Worm (Caenorhabditis elegans) whole organism, young adult: Measurements from ENCODE around the gene Y6D1A.1.

ENCODE experiments used
- B0336.3 ChIP-seq: fragments of 200-800 bp; sonication (Bioruptor generic); IDR thresholded peaks from 2 replicates; pipeline ENCODE4 v1.3.6; 2022; ENCODE audit warnings: missing genetic modification characterization, missing compliant biosample characterization
- F33H1.4 ChIP-seq: fragments of 200-800 bp; sonication (Bioruptor generic); IDR thresholded peaks from 2 replicates; pipeline ENCODE4 v1.3.6; 2022; ENCODE audit warnings: missing genetic modification reagents, missing genetic modification characterization, missing compliant biosample characterization
- ama-1 ChIP-seq, 3 experiments: fragments of 150-350 bp in 1 of 3; sonication (generic microtip) in 2 of 3; optimal IDR thresholded peaks; 2 replicates each; lab custom pipeline; 2014 to 2018; ENCODE audit warnings: missing biosample characterization in 2 of 3, missing genetic modification characterization in 2 of 3, missing genetic modification reagents in 2 of 3
- bed-2 ChIP-seq: fragments of 200-800 bp; sonication (Bioruptor generic); IDR thresholded peaks from 2 replicates; pipeline ENCODE4 v1.3.6; 2022; ENCODE audit warnings: missing genetic modification reagents, missing genetic modification characterization, missing compliant biosample characterization
- ccch-3 ChIP-seq: fragments of 200-800 bp; sonication (Bioruptor generic); optimal IDR thresholded peaks from 2 replicates; lab custom pipeline; 2018; ENCODE audit warnings: mild to moderate bottlenecking, missing genetic modification characterization, missing compliant biosample characterization
- dpl-1 ChIP-seq: fragments of 150-350 bp; optimal IDR thresholded peaks from 2 replicates; lab custom pipeline; 2014; ENCODE audit warnings: missing biosample characterization, missing genetic modification reagents, missing genetic modification characterization
- hmg-20 ChIP-seq: fragments of 200-800 bp; sonication (Bioruptor generic); IDR thresholded peaks from 2 replicates; pipeline ENCODE4 v1.3.6; 2022; ENCODE audit warnings: missing genetic modification reagents, missing genetic modification characterization, missing compliant biosample characterization
- hsf-1 ChIP-seq: fragments of 200-800 bp; sonication (Bioruptor generic); IDR thresholded peaks from 2 replicates; pipeline ENCODE4 v1.3.6; 2022; ENCODE audit warnings: missing genetic modification reagents, missing genetic modification characterization, missing compliant biosample characterization
- madf-8 ChIP-seq: fragments of 200-800 bp; sonication (Bioruptor generic); conservative IDR thresholded peaks from 2 replicates; pipeline ENCODE4 v1.3.6; 2022; ENCODE audit warnings: missing genetic modification reagents, missing genetic modification characterization, missing compliant biosample characterization
- nhr-120 ChIP-seq: fragments of 200-800 bp; sonication (Bioruptor generic); IDR thresholded peaks from 2 replicates; pipeline ENCODE4 v1.3.6; 2022; ENCODE audit warnings: missing genetic modification characterization, missing compliant biosample characterization
- pha-4 ChIP-seq: fragments of 150-350 bp; sonication (generic microtip); optimal IDR thresholded peaks from 2 replicates; lab custom pipeline; 2014; ENCODE audit warnings: missing biosample characterization, missing genetic modification reagents, missing genetic modification characterization
- unc-130 ChIP-seq: sonication (generic microtip); optimal IDR thresholded peaks from 2 replicates; lab custom pipeline; 2016; ENCODE audit warnings: missing genetic modification reagents, missing genetic modification characterization, missing compliant biosample characterization
- unc-62 ChIP-seq: fragments of 150-350 bp; optimal IDR thresholded peaks from 2 replicates; lab custom pipeline; 2014; ENCODE audit warnings: missing biosample characterization, missing genetic modification reagents, missing genetic modification characterization
- ztf-22 ChIP-seq: fragments of 200-800 bp; sonication (Bioruptor generic); optimal IDR thresholded peaks from 2 replicates; lab custom pipeline; 2018; ENCODE audit warnings: mild to moderate bottlenecking, missing genetic modification characterization, moderate library complexity, missing compliant biosample characterization

DNA sequence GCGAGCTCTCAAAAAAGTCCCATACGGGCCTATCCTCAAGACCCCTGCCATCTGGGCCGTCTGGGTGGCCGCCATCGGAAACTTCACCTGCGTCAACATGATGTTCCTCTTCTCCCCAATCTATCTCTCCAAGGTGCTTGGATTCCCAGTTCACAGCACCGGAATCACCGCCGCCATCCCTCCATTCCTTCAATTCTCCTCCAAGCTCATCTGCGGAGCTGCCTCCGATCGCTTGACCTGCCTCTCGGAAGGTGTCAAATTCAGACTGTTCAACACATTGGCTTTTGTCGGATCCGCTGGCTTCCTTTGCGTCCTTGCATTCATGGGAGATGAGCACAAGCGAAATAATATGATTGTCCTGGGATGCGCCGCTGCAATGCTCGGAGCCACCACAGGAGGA, 21.6 kb upstream of the Y6D1A.1 start:
- no peak for TF ChIP-seq F33H1.4 (GFP tag; lab: Robert Waterston, UW)
- TF ChIP-seq nhr-120 (GFP tag; lab: Robert Waterston, UW) = no peak
- no peak for TF ChIP-seq ztf-22 (GFP tag; lab: Kevin White, UChicago)
- TF ChIP-seq dpl-1 (GFP tag; lab: Kevin White, UChicago) = no peak
- no peak for TF ChIP-seq bed-2 (GFP tag; lab: Robert Waterston, UW)
- TF ChIP-seq ama-1 (optimal IDR thresholded peaks at IDR 0.05; lab: Kevin White, UChicago) = no peak
- TF ChIP-seq ama-1 (GFP tag; optimal IDR thresholded peaks at IDR 0.05; lab: Kevin White, UChicago) = no peak
- no peak for TF ChIP-seq pha-4 (tag; lab: Kevin White, UChicago)
- TF ChIP-seq ccch-3 (GFP tag; lab: Kevin White, UChicago) = no peak
- TF ChIP-seq hmg-20 (GFP tag; lab: Robert Waterston, UW) = no peak
- TF ChIP-seq unc-62 (GFP tag; lab: Kevin White, UChicago) = no peak
- no peak for TF ChIP-seq madf-8
- TF ChIP-seq unc-130 (GFP tag; lab: Kevin White, UChicago) = no peak
- no peak for TF ChIP-seq B0336.3 (GFP tag; lab: Robert Waterston, UW)
- no peak for TF ChIP-seq hsf-1 (GFP tag; lab: Robert Waterston, UW)
